Worm (Caenorhabditis elegans) whole organism, mixed stage, embryonic: Measurements from ENCODE around the gene cpr-8.

Source experiments
- elt-1 ChIP-seq: sonication (generic microtip); optimal IDR thresholded peaks from 2 replicates; lab custom pipeline; 2017; ENCODE audit warnings: missing genetic modification characterization, mild to moderate bottlenecking, missing compliant biosample characterization, antibody characterized with exemption, moderate library complexity, borderline replicate concordance; ENCODE audit not compliant: insufficient read depth
- elt-3 ChIP-seq: fragments of 150-350 bp; optimal IDR thresholded peaks from 2 replicates; lab custom pipeline; 2014; ENCODE audit warnings: missing biosample characterization, missing genetic modification characterization
- lin-13 ChIP-seq: fragments of 150-350 bp; optimal IDR thresholded peaks from 2 replicates; lab custom pipeline; 2014; ENCODE audit warnings: missing biosample characterization, missing genetic modification characterization
- lsy-2 ChIP-seq: fragments of 150-350 bp; optimal IDR thresholded peaks from 2 replicates; lab custom pipeline; 2014; ENCODE audit warnings: missing biosample characterization, missing genetic modification characterization
- nhr-12 ChIP-seq: fragments of 150-350 bp; optimal IDR thresholded peaks from 2 replicates; lab custom pipeline; 2014; ENCODE audit warnings: missing biosample characterization, missing genetic modification characterization
- nhr-237 ChIP-seq: fragments of 150-350 bp; optimal IDR thresholded peaks from 2 replicates; lab custom pipeline; 2014; ENCODE audit warnings: missing biosample characterization, missing genetic modification characterization
- nhr-28 ChIP-seq: fragments of 150-350 bp; optimal IDR thresholded peaks from 2 replicates; lab custom pipeline; 2014; ENCODE audit warnings: missing biosample characterization, missing genetic modification characterization
- nhr-76 ChIP-seq: sonication (generic microtip); optimal IDR thresholded peaks from 2 replicates; lab custom pipeline; 2017; ENCODE audit warnings: missing biosample characterization, missing genetic modification characterization
- snpc-4 ChIP-seq: fragments of 150-350 bp; optimal IDR thresholded peaks from 2 replicates; lab custom pipeline; 2014; ENCODE audit warnings: missing biosample characterization, missing genetic modification characterization
- unc-62 ChIP-seq: fragments of 150-350 bp; optimal IDR thresholded peaks from 2 replicates; lab custom pipeline; 2014; ENCODE audit warnings: missing biosample characterization, missing genetic modification reagents, missing genetic modification characterization

DNA sequence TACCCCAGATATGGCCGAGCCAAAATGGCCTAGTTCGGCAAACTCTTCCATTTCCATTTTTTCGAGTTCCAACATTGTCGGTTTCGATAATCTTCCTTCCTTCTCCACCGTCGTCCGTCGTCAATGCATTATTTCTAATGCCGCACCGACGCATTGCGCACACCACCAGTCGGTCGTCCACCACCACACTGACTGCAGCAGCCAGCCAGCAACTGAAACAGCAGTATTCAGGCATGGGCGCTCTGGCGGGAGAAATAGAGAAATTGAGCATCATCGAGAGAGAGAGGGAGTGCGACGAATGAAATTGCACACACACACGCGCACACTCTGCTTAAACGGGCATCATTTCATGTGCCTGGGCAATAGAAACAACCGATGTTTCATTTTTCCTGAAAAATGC, 19.5 kb downstream of the cpr-8 start:
- TF ChIP-seq nhr-76 (tag; lab: Kevin White, UChicago) (no peak), elt-3 (tag; lab: Kevin White, UChicago) (no peak), lin-13 (tag; lab: Kevin White, UChicago) (no peak), elt-1 (tag; lab: Kevin White, UChicago) (no peak), lsy-2 (no peak), unc-62 (GFP tag; lab: Kevin White, UChicago) (no peak), nhr-28 (tag; lab: Kevin White, UChicago) (no peak), snpc-4 (tag; lab: Kevin White, UChicago) (no peak), nhr-12 (no peak), nhr-237 (tag; lab: Kevin White, UChicago) (no peak)
